Fruit fly (Drosophila melanogaster) whole organism, embryonic: Measurements from ENCODE around the gene Pi4KIIalpha.

Source experiments
- Adf1 ChIP-seq: fragments of 200-800 bp; sonication (Bioruptor generic); IDR thresholded peaks from 2 replicates; pipeline ENCODE4 v1.3.6; 2022; ENCODE audit warnings: missing biosample characterization, missing genetic modification characterization
- Antp ChIP-seq: fragments of 200-800 bp; sonication (Bioruptor generic); optimal IDR thresholded peaks from 3 replicates; lab custom pipeline; 2016; ENCODE audit warnings: missing biosample characterization, missing genetic modification characterization
- Atf6 ChIP-seq: fragments of 200-800 bp; sonication (Bioruptor generic); IDR thresholded peaks from 2 replicates; pipeline ENCODE4 v1.3.6; 2022; ENCODE audit warnings: missing biosample characterization, missing genetic modification characterization
- CG10366 ChIP-seq: fragments of 200-800 bp; sonication (Bioruptor generic); IDR thresholded peaks from 2 replicates; pipeline ENCODE4 v1.3.6; 2022; ENCODE audit warnings: missing biosample characterization, missing genetic modification characterization
- CG10565 ChIP-seq: fragments of 200-800 bp; sonication (Bioruptor generic); optimal IDR thresholded peaks from 3 replicates; lab custom pipeline; 2016; ENCODE audit warnings: missing biosample characterization, mild to moderate bottlenecking, missing genetic modification characterization
- CG11085 ChIP-seq: fragments of 200-800 bp; sonication (Bioruptor generic); IDR thresholded peaks from 2 replicates; pipeline ENCODE4 v1.3.6; 2022; ENCODE audit warnings: missing biosample characterization, missing genetic modification characterization
- CG11093 ChIP-seq: fragments of 200-800 bp; sonication (Bioruptor generic); IDR thresholded peaks from 3 replicates; pipeline ENCODE4 v1.3.6; 2022; ENCODE audit warnings: missing biosample characterization, missing genetic modification characterization
- CG11723 ChIP-seq: fragments of 200-800 bp; sonication (Bioruptor generic); optimal IDR thresholded peaks from 2 replicates; lab custom pipeline; 2017; ENCODE audit warnings: missing biosample characterization, mild to moderate bottlenecking, missing genetic modification characterization
- CG12391 ChIP-seq: fragments of 200-800 bp; sonication (Bioruptor generic); optimal IDR thresholded peaks from 3 replicates; lab custom pipeline; 2018; ENCODE audit warnings: missing biosample characterization, mild to moderate bottlenecking, missing genetic modification characterization, moderate library complexity
- CG12659 ChIP-seq: fragments of 200-800 bp; sonication (Bioruptor generic); optimal IDR thresholded peaks from 3 replicates; lab custom pipeline; 2017; ENCODE audit warnings: mild to moderate bottlenecking, missing biosample characterization, missing genetic modification reagents, missing genetic modification characterization
- CG12769 ChIP-seq: fragments of 200-800 bp; sonication (Bioruptor generic); optimal IDR thresholded peaks from 2 replicates; lab custom pipeline; 2019; ENCODE audit warnings: missing biosample characterization, mild to moderate bottlenecking, missing genetic modification characterization, moderate library complexity
- CG14667 ChIP-seq: fragments of 200-800 bp; sonication (Bioruptor generic); IDR thresholded peaks from 2 replicates; pipeline ENCODE4 v1.3.6; 2022; ENCODE audit warnings: missing biosample characterization, missing genetic modification characterization
- CG17359 ChIP-seq: fragments of 200-800 bp; sonication (Bioruptor generic); optimal IDR thresholded peaks from 3 replicates; lab custom pipeline; 2018; ENCODE audit warnings: missing biosample characterization, mild to moderate bottlenecking, missing genetic modification characterization, moderate library complexity
- CG17612 ChIP-seq: fragments of 200-800 bp; sonication (Bioruptor generic); IDR thresholded peaks from 2 replicates; pipeline ENCODE4 v1.3.6; 2022; ENCODE audit warnings: missing biosample characterization, missing genetic modification characterization
- CG17802 ChIP-seq: fragments of 200-800 bp; sonication (Bioruptor generic); optimal IDR thresholded peaks from 2 replicates; lab custom pipeline; 2018; ENCODE audit warnings: missing biosample characterization, mild to moderate bottlenecking, missing genetic modification characterization, moderate library complexity
- CG31441 ChIP-seq: fragments of 200-800 bp; sonication (Bioruptor generic); IDR thresholded peaks from 2 replicates; pipeline ENCODE4 v1.3.6; 2022; ENCODE audit warnings: missing biosample characterization, missing genetic modification characterization
- CG3838 ChIP-seq: fragments of 200-800 bp; sonication (Bioruptor generic); optimal IDR thresholded peaks from 3 replicates; lab custom pipeline; 2016; ENCODE audit warnings: missing biosample characterization, missing genetic modification characterization
- CG42726 ChIP-seq: fragments of 200-800 bp; sonication (Bioruptor generic); IDR thresholded peaks from 2 replicates; pipeline ENCODE4 v1.3.6; 2022; ENCODE audit warnings: missing biosample characterization, missing genetic modification characterization; ENCODE audit not compliant: partially characterized antibody
- CG5180 ChIP-seq: fragments of 200-800 bp; sonication (Bioruptor generic); optimal IDR thresholded peaks from 3 replicates; lab custom pipeline; 2017; ENCODE audit warnings: missing biosample characterization, missing genetic modification characterization, mild to moderate bottlenecking, moderate library complexity, missing genetic modification reagents
- CG5245 ChIP-seq: fragments of 200-800 bp; sonication (Bioruptor generic); optimal IDR thresholded peaks from 3 replicates; lab custom pipeline; 2016; ENCODE audit warnings: missing biosample characterization, missing genetic modification characterization
- CG7963 ChIP-seq: fragments of 200-800 bp; sonication (Bioruptor generic); IDR thresholded peaks from 3 replicates; pipeline ENCODE4 v1.3.6; 2022; ENCODE audit warnings: missing biosample characterization, missing genetic modification characterization; ENCODE audit not compliant: partially characterized antibody
- CG8359 ChIP-seq: fragments of 200-800 bp; sonication (Bioruptor generic); optimal IDR thresholded peaks from 2 replicates; lab custom pipeline; 2017; ENCODE audit warnings: missing biosample characterization, mild to moderate bottlenecking, missing genetic modification characterization, borderline replicate concordance
- CG8765 ChIP-seq: fragments of 200-800 bp; sonication (Bioruptor generic); IDR thresholded peaks from 2 replicates; pipeline ENCODE4 v1.3.6; 2022; ENCODE audit warnings: missing biosample characterization, missing genetic modification characterization
- CG9932 ChIP-seq: fragments of 200-800 bp; sonication (Bioruptor generic); IDR thresholded peaks from 2 replicates; pipeline ENCODE4 v1.3.6; 2022; ENCODE audit warnings: missing biosample characterization, missing genetic modification characterization
- Camta ChIP-seq: fragments of 200-800 bp; sonication (Bioruptor generic); optimal IDR thresholded peaks from 2 replicates; lab custom pipeline; 2016; ENCODE audit warnings: missing biosample characterization, missing genetic modification characterization
- CkIIα-i1 ChIP-seq: fragments of 200-800 bp; sonication (Bioruptor generic); IDR thresholded peaks from 2 replicates; pipeline ENCODE4 v1.3.6; 2022; ENCODE audit warnings: missing biosample characterization, missing genetic modification characterization
- Dip3 ChIP-seq: fragments of 200-800 bp; sonication (Bioruptor generic); optimal IDR thresholded peaks from 3 replicates; lab custom pipeline; 2016; ENCODE audit warnings: missing biosample characterization, missing genetic modification characterization
- Dp ChIP-seq: fragments of 200-800 bp; sonication (Bioruptor generic); optimal IDR thresholded peaks from 2 replicates; lab custom pipeline; 2018; ENCODE audit warnings: missing biosample characterization, mild to moderate bottlenecking, missing genetic modification characterization, moderate library complexity
- Eip74EF ChIP-seq, 2 experiments: fragments of 200-800 bp in 1 of 2; fragments of >200 bp in 1 of 2; sonication (Bioruptor generic) in 1 of 2; optimal IDR thresholded peaks; 2 replicates each; lab custom pipeline; 2017 to 2019; ENCODE audit warnings: missing biosample characterization in 2 of 2, missing genetic modification characterization in 2 of 2, mild to moderate bottlenecking in 1 of 2, moderate library complexity in 1 of 2
- H2.0 ChIP-seq: fragments of 200-800 bp; sonication (Bioruptor generic); IDR thresholded peaks from 2 replicates; pipeline ENCODE4 v1.3.6; 2022; ENCODE audit warnings: missing biosample characterization, missing genetic modification characterization
- Hr51 ChIP-seq, 2 experiments: fragments of 200-800 bp; sonication (Bioruptor generic); optimal IDR thresholded peaks; 2 replicates in 1 of 2; 3 replicates in 1 of 2; lab custom pipeline; 2016 to 2018; ENCODE audit warnings: missing biosample characterization in 2 of 2, missing genetic modification characterization in 2 of 2, mild to moderate bottlenecking in 1 of 2, moderate library complexity in 1 of 2
- MTF-1 ChIP-seq: fragments of 200-800 bp; sonication (Bioruptor generic); optimal IDR thresholded peaks from 2 replicates; lab custom pipeline; 2018; ENCODE audit warnings: missing biosample characterization, mild to moderate bottlenecking, missing genetic modification characterization, borderline replicate concordance
- Meics ChIP-seq: fragments of 200-800 bp; sonication (Bioruptor generic); optimal IDR thresholded peaks from 2 replicates; lab custom pipeline; 2017; ENCODE audit warnings: missing biosample characterization, mild to moderate bottlenecking, missing genetic modification characterization
- Myb ChIP-seq: fragments of 200-800 bp; sonication (Bioruptor generic); optimal IDR thresholded peaks from 2 replicates; lab custom pipeline; 2016; ENCODE audit warnings: missing biosample characterization, missing genetic modification characterization
- PHDP ChIP-seq: fragments of 200-800 bp; sonication (Bioruptor generic); optimal IDR thresholded peaks from 3 replicates; lab custom pipeline; 2018; ENCODE audit warnings: missing biosample characterization, mild to moderate bottlenecking, missing genetic modification characterization, moderate library complexity
- Side ChIP-seq: fragments of 200-800 bp; sonication (Bioruptor generic); optimal IDR thresholded peaks from 2 replicates; lab custom pipeline; 2016; ENCODE audit warnings: missing biosample characterization, missing genetic modification characterization
- TFAM ChIP-seq: fragments of 200-800 bp; sonication (Bioruptor generic); optimal IDR thresholded peaks from 2 replicates; lab custom pipeline; 2017; ENCODE audit warnings: missing biosample characterization, missing genetic modification characterization, inconsistent platforms
- abd-A ChIP-seq: fragments of 200-800 bp; sonication (Bioruptor generic); optimal IDR thresholded peaks from 3 replicates; lab custom pipeline; 2019; ENCODE audit warnings: missing biosample characterization, mild to moderate bottlenecking, missing genetic modification characterization, moderate library complexity
- chinmo ChIP-seq: fragments of 200-800 bp; sonication (Bioruptor generic); IDR thresholded peaks from 4 replicates; pipeline ENCODE4 v1.3.6; 2022; ENCODE audit warnings: missing biosample characterization, missing genetic modification characterization; ENCODE audit not compliant: partially characterized antibody
- crol ChIP-seq: fragments of 200-800 bp; sonication (Bioruptor generic); IDR thresholded peaks from 2 replicates; pipeline ENCODE4 v1.3.6; 2022; ENCODE audit warnings: missing biosample characterization, missing genetic modification characterization
- crp ChIP-seq, 2 experiments: fragments of 200-800 bp; sonication (Bioruptor generic); optimal IDR thresholded peaks; 2 replicates in 1 of 2; 3 replicates in 1 of 2; lab custom pipeline; 2017; ENCODE audit warnings: missing biosample characterization in 2 of 2, missing genetic modification characterization in 2 of 2, mild to moderate bottlenecking in 1 of 2, moderate library complexity in 1 of 2
- dysf ChIP-seq: fragments of 200-800 bp; sonication (Bioruptor generic); IDR thresholded peaks from 3 replicates; pipeline ENCODE4 v1.3.6; 2022; ENCODE audit warnings: missing biosample characterization, missing genetic modification characterization
- grau ChIP-seq: fragments of 200-800 bp; optimal IDR thresholded peaks from 3 replicates; lab custom pipeline; 2019; ENCODE audit warnings: missing biosample characterization, mild to moderate bottlenecking, missing genetic modification characterization, moderate library complexity
- lab ChIP-seq: fragments of 200-800 bp; sonication (Bioruptor generic); optimal IDR thresholded peaks from 3 replicates; lab custom pipeline; 2017; ENCODE audit warnings: missing biosample characterization, missing genetic modification characterization, mild to moderate bottlenecking, moderate library complexity, missing genetic modification reagents
- org-1 ChIP-seq: fragments of 200-800 bp; sonication (Bioruptor generic); optimal IDR thresholded peaks from 2 replicates; lab custom pipeline; 2017; ENCODE audit warnings: missing biosample characterization, missing genetic modification characterization
- psq ChIP-seq: fragments of 200-800 bp; sonication (Bioruptor generic); optimal IDR thresholded peaks from 2 replicates; lab custom pipeline; 2017; ENCODE audit warnings: missing biosample characterization, missing genetic modification characterization
- sens-2 ChIP-seq: fragments of 200-800 bp; sonication (Bioruptor generic); IDR thresholded peaks from 2 replicates; pipeline ENCODE4 v1.3.6; 2022; ENCODE audit warnings: missing biosample characterization, missing genetic modification characterization
- vfl ChIP-seq: fragments of 200-800 bp; sonication (Bioruptor generic); optimal IDR thresholded peaks from 2 replicates; lab custom pipeline; 2016; ENCODE audit warnings: missing biosample characterization, missing genetic modification characterization
- wor ChIP-seq: fragments of 200-800 bp; sonication (Bioruptor generic); IDR thresholded peaks from 2 replicates; pipeline ENCODE4 v1.3.6; 2022; ENCODE audit warnings: missing biosample characterization, missing genetic modification characterization

Gene Pi4KIIalpha

dm6 chr3R:5565623-5566022, 2.2 kb upstream of the Pi4KIIalpha start (continued):
- TF ChIP-seq Camta (GFP tag; lab: Kevin White, UChicago) (peak; percentile 77), Dip3 (peak; percentile 75), Eip74EF (GFP tag; optimal IDR thresholded peaks at IDR 0.05; lab: Kevin White, UChicago) (peak in 1 of 2 experiments; percentile 59), CG31441 (GFP tag; lab: Robert Waterston, UW) (no peak; the same call in 1 of the 2 replicates), CG10565 (no peak), wor (GFP tag; lab: Robert Waterston, UW) (peak; percentile 75), abd-A (tag; lab: Kevin White, UChicago) (no peak), psq (no peak), CG7963 (no peak), org-1 (GFP tag; lab: Kevin White, UChicago) (peak; percentile 76), Meics (GFP tag; lab: Kevin White, UChicago) (peak; percentile 79), Side (GFP tag; lab: Kevin White, UChicago) (peak; percentile 71), CG12391 (tag; lab: Kevin White, UChicago) (peak; percentile 82), crp (GFP tag; optimal IDR thresholded peaks at IDR 0.05; lab: Kevin White, UChicago) (no peak), grau (tag; lab: Kevin White, UChicago) (peak; percentile 79), crol (GFP tag; lab: Robert Waterston, UW) (peak; percentile 39; the same call in 1 of the 2 replicates), lab (GFP tag; lab: Kevin White, UChicago) (peak; percentile 93), CG8765 (0 out of 2 replicates have a peak, but pooled peaks have one; percentile 29), dysf (peak; percentile 91), Dp (GFP tag; lab: Kevin White, UChicago) (no peak), CG10366 (GFP tag; lab: Robert Waterston, UW) (peak; percentile 87), CG11093 (peak; percentile 49; the same call in 1 of the 3 replicates), Atf6 (GFP tag; lab: Robert Waterston, UW) (peak; percentile 89), CG3838 (peak; percentile 28), CG5180 (peak; percentile 47), CkIIα-i1 (no peak), MTF-1 (GFP tag; lab: Kevin White, UChicago) (peak; percentile 40), H2.0 (peak; percentile 85), CG42726 (GFP tag; lab: Robert Waterston, UW) (no peak), Adf1 (GFP tag; lab: Robert Waterston, UW) (peak; percentile 67), CG17359 (tag; lab: Kevin White, UChicago) (peak; percentile 90), CG17802 (tag; lab: Kevin White, UChicago) (peak; percentile 59), TFAM (no peak), chinmo (GFP tag; lab: Robert Waterston, UW) (peak; percentile 50; the same call in 1 of the 4 replicates), CG11085 (GFP tag; lab: Robert Waterston, UW) (peak; percentile 55), vfl (GFP tag; lab: Kevin White, UChicago) (peak; percentile 17), CG5245 (GFP tag; lab: Kevin White, UChicago) (peak; percentile 48), CG12769 (tag; lab: Kevin White, UChicago) (peak; percentile 88), CG8359 (peak; percentile 5), Antp (GFP tag; lab: Kevin White, UChicago) (peak; percentile 70), CG17612 (GFP tag; lab: Robert Waterston, UW) (peak; percentile 69), CG12659 (GFP tag; lab: Kevin White, UChicago) (peak; percentile 84), Hr51 (GFP tag; optimal IDR thresholded peaks at IDR 0.05; lab: Kevin White, UChicago) (peak in 1 of 2 experiments; percentile 73), CG11723 (GFP tag; lab: Kevin White, UChicago) (peak; percentile 62), PHDP (tag; lab: Kevin White, UChicago) (peak; percentile 76), CG14667 (GFP tag; lab: Robert Waterston, UW) (peak; percentile 81), sens-2 (GFP tag; lab: Robert Waterston, UW) (peak; percentile 77), CG9932 (GFP tag; lab: Robert Waterston, UW) (peak; percentile 75; the same call in 1 of the 2 replicates), Myb (GFP tag; lab: Kevin White, UChicago) (peak; percentile 55)
